Fruit fly (Drosophila melanogaster) whole organism, wandering third instar larva: ENCODE results near the gene Fst.
A peak's percentile ranks its signal among the peaks of the same experiment; 100 is the strongest.

Source experiments
- Abd-B ChIP-seq: fragments of >200 bp; optimal IDR thresholded peaks from 2 replicates; lab custom pipeline; 2017; ENCODE audit warnings: missing biosample characterization, missing genetic modification characterization
- CG32264 ChIP-seq: fragments of 200-800 bp; sonication (Bioruptor generic); optimal IDR thresholded peaks from 2 replicates; lab custom pipeline; 2016; ENCODE audit warnings: missing biosample characterization, missing genetic modification characterization
- CG9705 ChIP-seq: fragments of 200-800 bp; sonication (Bioruptor generic); optimal IDR thresholded peaks from 2 replicates; lab custom pipeline; 2018; ENCODE audit warnings: missing biosample characterization, mild to moderate bottlenecking, missing genetic modification characterization
- CrebA ChIP-seq: fragments of 200-800 bp; sonication (Bioruptor generic); optimal IDR thresholded peaks from 2 replicates; lab custom pipeline; 2016; ENCODE audit warnings: missing biosample characterization, mild to moderate bottlenecking, missing genetic modification characterization, borderline replicate concordance
- Dfd ChIP-seq: fragments of >200 bp; optimal IDR thresholded peaks from 2 replicates; lab custom pipeline; 2017; ENCODE audit warnings: missing biosample characterization, missing genetic modification characterization
- Dif ChIP-seq: fragments of 200-275, 200-300 bp; sonication (Bioruptor generic); optimal IDR thresholded peaks from 2 replicates; lab custom pipeline; 2018; ENCODE audit warnings: missing biosample characterization, missing genetic modification characterization; ENCODE audit not compliant: partially characterized antibody
- GATAd ChIP-seq: sonication (Bioruptor generic); optimal IDR thresholded peaks from 2 replicates; lab custom pipeline; 2016; ENCODE audit warnings: missing biosample characterization, missing genetic modification characterization
- HLH106 ChIP-seq: fragments of 200-800 bp; optimal IDR thresholded peaks from 3 replicates; lab custom pipeline; 2019; ENCODE audit warnings: missing biosample characterization, mild to moderate bottlenecking, missing genetic modification characterization, moderate library complexity
- Hnf4 ChIP-seq: fragments of 200-800 bp; sonication (Bioruptor generic); optimal IDR thresholded peaks from 2 replicates; lab custom pipeline; 2016; ENCODE audit warnings: missing biosample characterization, mild to moderate bottlenecking, missing genetic modification characterization
- Hr78 ChIP-seq: fragments of >200 bp; optimal IDR thresholded peaks from 2 replicates; lab custom pipeline; 2017; ENCODE audit warnings: missing biosample characterization, missing genetic modification characterization
- Hr83 ChIP-seq: fragments of 200-300 bp; sonication (Bioruptor generic); optimal IDR thresholded peaks from 2 replicates; lab custom pipeline; 2016; ENCODE audit warnings: missing biosample characterization, mild to moderate bottlenecking, missing genetic modification characterization, moderate library complexity; ENCODE audit not compliant: poor library complexity, severe bottlenecking
- Jra ChIP-seq: sonication (Bioruptor generic); optimal IDR thresholded peaks from 2 replicates; lab custom pipeline; 2016; ENCODE audit warnings: missing biosample characterization, missing genetic modification characterization
- Mio ChIP-seq: sonication (Bioruptor generic); optimal IDR thresholded peaks from 2 replicates; lab custom pipeline; 2016; ENCODE audit warnings: missing biosample characterization, missing genetic modification characterization
- Myc ChIP-seq: fragments of >200 bp; optimal IDR thresholded peaks from 2 replicates; lab custom pipeline; 2017
- N ChIP-seq: fragments of >200 bp; optimal IDR thresholded peaks from 2 replicates; lab custom pipeline; 2018; ENCODE audit warnings: missing biosample characterization, missing external identifiers, missing genetic modification characterization
- OdsH ChIP-seq: fragments of 200-800 bp; sonication (Bioruptor generic); optimal IDR thresholded peaks from 2 replicates; lab custom pipeline; 2016; ENCODE audit warnings: missing biosample characterization, mild to moderate bottlenecking, missing genetic modification characterization
- Rel ChIP-seq, 2 experiments: fragments of 200-800 bp; sonication (Bioruptor generic) in 1 of 2; optimal IDR thresholded peaks; 2 replicates in 1 of 2; 3 replicates in 1 of 2; lab custom pipeline; 2016 to 2019; ENCODE audit warnings: mild to moderate bottlenecking in 2 of 2, missing biosample characterization in 2 of 2, missing genetic modification characterization in 2 of 2, moderate library complexity in 1 of 2
- Sp1 ChIP-seq: fragments of 200-800 bp; sonication (Bioruptor generic); optimal IDR thresholded peaks from 3 replicates; lab custom pipeline; 2019; ENCODE audit warnings: missing biosample characterization, mild to moderate bottlenecking, missing genetic modification characterization, moderate library complexity
- Vsx2 ChIP-seq: fragments of 200-300, 225-300 bp; sonication (Bioruptor generic); optimal IDR thresholded peaks from 2 replicates; lab custom pipeline; 2018; ENCODE audit warnings: missing biosample characterization, missing genetic modification characterization; ENCODE audit not compliant: partially characterized antibody
- br ChIP-seq: fragments of 200-800 bp; sonication (Bioruptor generic); optimal IDR thresholded peaks from 2 replicates; lab custom pipeline; 2016; ENCODE audit warnings: missing biosample characterization, missing genetic modification characterization
- brk ChIP-seq: fragments of 200-800 bp; sonication (Bioruptor generic); optimal IDR thresholded peaks from 2 replicates; lab custom pipeline; 2016; ENCODE audit warnings: missing biosample characterization, mild to moderate bottlenecking, missing genetic modification characterization
- dl ChIP-seq, 2 experiments: fragments of 175-275, 200-275 bp in 1 of 2; fragments of 200-275 bp in 1 of 2; sonication (Bioruptor generic); optimal IDR thresholded peaks; lab custom pipeline; 2018; ENCODE audit warnings: mild to moderate bottlenecking in 2 of 2, missing biosample characterization in 2 of 2, missing genetic modification characterization in 2 of 2, moderate library complexity in 2 of 2; ENCODE audit not compliant: partially characterized antibody in 2 of 2, insufficient read depth in 1 of 2
- dmrt93B ChIP-seq: fragments of 200-800 bp; sonication (Bioruptor generic); optimal IDR thresholded peaks from 2 replicates; lab custom pipeline; 2018; ENCODE audit warnings: missing biosample characterization, mild to moderate bottlenecking, missing genetic modification characterization
- dsf ChIP-seq: sonication (Bioruptor generic); optimal IDR thresholded peaks from 2 replicates; lab custom pipeline; 2016; ENCODE audit warnings: missing biosample characterization, missing genetic modification characterization, borderline replicate concordance
- ey ChIP-seq: fragments of 200-800 bp; sonication (Bioruptor generic); optimal IDR thresholded peaks from 2 replicates; lab custom pipeline; 2016; ENCODE audit warnings: missing biosample characterization, missing genetic modification characterization
- foxo ChIP-seq, 2 experiments: fragments of 200-800 bp; sonication (Bioruptor generic); optimal IDR thresholded peaks; 2 replicates in 1 of 2; 3 replicates in 1 of 2; lab custom pipeline; 2016 to 2017; ENCODE audit warnings: missing biosample characterization in 2 of 2, missing genetic modification characterization in 2 of 2
- fru ChIP-seq: fragments of 200-800 bp; sonication (Bioruptor generic); optimal IDR thresholded peaks from 3 replicates; lab custom pipeline; 2016; ENCODE audit warnings: missing biosample characterization, mild to moderate bottlenecking, missing genetic modification characterization
- h ChIP-seq: fragments of 200-800 bp; sonication (Bioruptor generic); optimal IDR thresholded peaks from 3 replicates; lab custom pipeline; 2016; ENCODE audit warnings: missing biosample characterization, mild to moderate bottlenecking, missing genetic modification characterization
- jim ChIP-seq: fragments of 175-275, 200-325 bp; sonication (Bioruptor generic); optimal IDR thresholded peaks from 2 replicates; lab custom pipeline; 2016; ENCODE audit warnings: missing biosample characterization, mild to moderate bottlenecking, missing genetic modification characterization
- lola ChIP-seq: fragments of >200 bp; optimal IDR thresholded peaks from 2 replicates; lab custom pipeline; 2017; ENCODE audit warnings: missing biosample characterization, missing genetic modification characterization
- pan ChIP-seq: fragments of >200 bp; optimal IDR thresholded peaks from 2 replicates; lab custom pipeline; 2017
- psq ChIP-seq: fragments of 200-800 bp; sonication (Bioruptor generic); optimal IDR thresholded peaks from 3 replicates; lab custom pipeline; 2017; ENCODE audit warnings: missing biosample characterization, mild to moderate bottlenecking, missing genetic modification characterization, moderate library complexity
- rgr ChIP-seq: fragments of 200-800 bp; sonication (Bioruptor generic); optimal IDR thresholded peaks from 3 replicates; lab custom pipeline; 2016; ENCODE audit warnings: missing biosample characterization, mild to moderate bottlenecking, missing genetic modification characterization
- sage ChIP-seq: fragments of 200-800 bp; sonication (Bioruptor generic); optimal IDR thresholded peaks from 2 replicates; lab custom pipeline; 2016; ENCODE audit warnings: missing biosample characterization, mild to moderate bottlenecking, missing genetic modification characterization
- sv ChIP-seq: fragments of 200-800 bp; sonication (Bioruptor generic); optimal IDR thresholded peaks from 3 replicates; lab custom pipeline; 2016; ENCODE audit warnings: missing biosample characterization, missing genetic modification characterization
- tai ChIP-seq: sonication (Bioruptor generic); optimal IDR thresholded peaks from 2 replicates; lab custom pipeline; 2016; ENCODE audit warnings: missing biosample characterization, missing genetic modification characterization
- usp ChIP-seq: fragments of >200 bp; optimal IDR thresholded peaks from 2 replicates; lab custom pipeline; 2017; ENCODE audit warnings: missing biosample characterization, missing genetic modification characterization
- woc ChIP-seq: sonication (Bioruptor generic); optimal IDR thresholded peaks from 2 replicates; lab custom pipeline; 2016; ENCODE audit warnings: missing biosample characterization, mild to moderate bottlenecking, missing genetic modification characterization

Fst gene

dm6 chr3R:9612217-9612616 lies 33.7 kb downstream of the Fst start:
- TF ChIP-seq fru (GFP tag; lab: Kevin White, UChicago) (peak; percentile 45), dmrt93B (GFP tag; lab: Kevin White, UChicago) (no peak), woc (GFP tag; lab: Kevin White, UChicago) (peak; percentile 11), brk (GFP tag; lab: Kevin White, UChicago) (no peak), CrebA (GFP tag; lab: Kevin White, UChicago) (no peak), ey (GFP tag; lab: Kevin White, UChicago) (peak; percentile 63), sv (no peak), Abd-B (GFP tag; lab: Kevin White, UChicago) (no peak), lola (no peak), OdsH (GFP tag; lab: Kevin White, UChicago) (peak; percentile 54), h (GFP tag; lab: Kevin White, UChicago) (peak; percentile 69), Rel (GFP tag; optimal IDR thresholded peaks at IDR 0.05; lab: Kevin White, UChicago) (no peak), Rel (tag; optimal IDR thresholded peaks at IDR 0.05; lab: Kevin White, UChicago) (no peak), Dif (no peak), foxo (GFP tag; optimal IDR thresholded peaks at IDR 0.05; lab: Kevin White, UChicago) (peak in 1 of 2 experiments; percentile 56), psq (GFP tag; lab: Kevin White, UChicago) (peak; percentile 6), Jra (GFP tag; lab: Kevin White, UChicago) (no peak), Dfd (GFP tag; lab: Kevin White, UChicago) (no peak), Hr78 (GFP tag; lab: Kevin White, UChicago) (no peak), Myc (lab: Kevin White, UChicago) (no peak), Mio (GFP tag; lab: Kevin White, UChicago) (no peak), Vsx2 (no peak), jim (GFP tag; lab: Kevin White, UChicago) (no peak), pan (no peak), dl (GFP tag; optimal IDR thresholded peaks at IDR 0.05; lab: Kevin White, UChicago; ENCODE audit: insufficient read depth in 1 of 2, partially characterized antibody in 2 of 2) (no peak), CG32264 (GFP tag; lab: Kevin White, UChicago) (no peak), GATAd (GFP tag; lab: Kevin White, UChicago) (no peak), dsf (GFP tag; lab: Kevin White, UChicago) (no peak), tai (GFP tag; lab: Kevin White, UChicago) (no peak), Sp1 (GFP tag; lab: Kevin White, UChicago) (peak; percentile 9), HLH106 (tag; lab: Kevin White, UChicago) (peak; percentile 45), usp (GFP tag; lab: Kevin White, UChicago) (no peak), sage (GFP tag; lab: Kevin White, UChicago) (no peak), Hr83 (GFP tag; lab: Kevin White, UChicago) (no peak), br (GFP tag; lab: Kevin White, UChicago) (peak; percentile 59), Hnf4 (GFP tag; lab: Kevin White, UChicago) (peak; percentile 60), CG9705 (GFP tag; lab: Kevin White, UChicago) (no peak), N (no peak), rgr (peak; percentile 56)

DNA sequence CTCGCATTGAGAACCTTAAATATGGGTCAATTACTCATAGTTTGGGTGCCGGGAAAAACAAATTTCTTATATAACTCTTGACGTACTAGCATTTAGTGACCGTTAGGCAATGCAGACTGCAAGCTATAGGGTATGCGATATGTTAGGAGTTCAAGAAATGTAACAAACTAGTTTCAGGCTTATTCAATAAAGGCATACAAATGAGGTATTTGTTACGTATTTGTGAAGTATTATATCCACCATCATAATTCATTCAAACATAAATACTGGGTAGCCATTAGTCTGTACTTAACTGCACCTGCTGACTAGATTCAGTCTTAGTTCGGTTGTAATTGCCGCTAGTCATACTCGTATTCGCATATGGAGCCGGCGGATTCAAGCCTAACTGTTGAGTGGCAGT lies 37.7 kb downstream of the Fst start:
- no peak for TF ChIP-seq lola
